Fruit fly (Drosophila melanogaster) whole organism, prepupa: ENCODE data around the gene CG31674.

Experiments
- Blimp-1 ChIP-seq: fragments of 200-800 bp; sonication (Bioruptor generic); optimal IDR thresholded peaks from 3 replicates; lab custom pipeline; 2017; ENCODE audit warnings: missing biosample characterization, missing genetic modification characterization, mild to moderate bottlenecking, moderate library complexity, missing genetic modification reagents
- CG10631 ChIP-seq: fragments of 200-800 bp; sonication (Bioruptor generic); optimal IDR thresholded peaks from 2 replicates; lab custom pipeline; 2016; ENCODE audit warnings: missing biosample characterization, missing genetic modification characterization
- CG10669 ChIP-seq: fragments of 200-800 bp; sonication (Bioruptor generic); optimal IDR thresholded peaks from 3 replicates; lab custom pipeline; 2018; ENCODE audit warnings: missing biosample characterization, mild to moderate bottlenecking, missing genetic modification characterization, moderate library complexity
- CG11294 ChIP-seq: fragments of 200-800 bp; sonication (Bioruptor generic); IDR thresholded peaks from 2 replicates; pipeline ENCODE4 v1.3.6; 2022; ENCODE audit warnings: missing biosample characterization, missing genetic modification characterization
- CG11902 ChIP-seq: fragments of 200-800 bp; sonication (Bioruptor generic); optimal IDR thresholded peaks from 3 replicates; lab custom pipeline; 2016; ENCODE audit warnings: missing biosample characterization, missing genetic modification characterization
- CG15336 ChIP-seq: fragments of 200-800 bp; sonication (Bioruptor generic); IDR thresholded peaks from 2 replicates; pipeline ENCODE4 v1.3.6; 2022; ENCODE audit warnings: missing biosample characterization, missing genetic modification characterization
- CG16779 ChIP-seq: fragments of 200-800 bp; sonication (Bioruptor generic); optimal IDR thresholded peaks from 3 replicates; lab custom pipeline; 2017; ENCODE audit warnings: missing biosample characterization, mild to moderate bottlenecking, missing genetic modification characterization
- CG3032 ChIP-seq: fragments of 200-800 bp; optimal IDR thresholded peaks from 2 replicates; lab custom pipeline; 2019; ENCODE audit warnings: missing biosample characterization, mild to moderate bottlenecking, missing genetic modification characterization, moderate library complexity
- CG31627 ChIP-seq: fragments of 200-800 bp; sonication (Bioruptor generic); optimal IDR thresholded peaks from 3 replicates; lab custom pipeline; 2016; ENCODE audit warnings: missing biosample characterization, missing genetic modification characterization
- CG32006 ChIP-seq: fragments of 200-800 bp; sonication (Bioruptor generic); optimal IDR thresholded peaks from 3 replicates; lab custom pipeline; 2017; ENCODE audit warnings: missing biosample characterization, mild to moderate bottlenecking, missing genetic modification characterization
- CG4318 ChIP-seq: fragments of 200-800 bp; sonication (Bioruptor generic); optimal IDR thresholded peaks from 3 replicates; lab custom pipeline; 2017; ENCODE audit warnings: missing biosample characterization, mild to moderate bottlenecking, missing genetic modification characterization
- CG6163 ChIP-seq: fragments of 200-800 bp; sonication (Bioruptor generic); IDR thresholded peaks from 3 replicates; pipeline ENCODE4 v1.3.6; 2022; ENCODE audit warnings: missing biosample characterization, missing genetic modification characterization
- CG6276 ChIP-seq: fragments of 200-800 bp; sonication (Bioruptor generic); optimal IDR thresholded peaks from 2 replicates; lab custom pipeline; 2017; ENCODE audit warnings: missing biosample characterization, mild to moderate bottlenecking, missing genetic modification characterization
- CG6792 ChIP-seq: fragments of 200-800 bp; sonication (Bioruptor generic); optimal IDR thresholded peaks from 3 replicates; lab custom pipeline; 2016; ENCODE audit warnings: missing biosample characterization, missing genetic modification characterization
- CG6808 ChIP-seq: fragments of 200-800 bp; sonication (Bioruptor generic); optimal IDR thresholded peaks from 3 replicates; lab custom pipeline; 2017; ENCODE audit warnings: missing biosample characterization, missing genetic modification characterization, mild to moderate bottlenecking, moderate library complexity, missing genetic modification reagents
- CG6854 ChIP-seq: fragments of 200-800 bp; sonication (Bioruptor generic); optimal IDR thresholded peaks from 2 replicates; lab custom pipeline; 2017; ENCODE audit warnings: missing biosample characterization, mild to moderate bottlenecking, missing genetic modification characterization
- CG8119 ChIP-seq: fragments of 200-800 bp; sonication (Bioruptor generic); IDR thresholded peaks from 3 replicates; pipeline ENCODE4 v1.3.6; 2022; ENCODE audit warnings: missing biosample characterization, missing genetic modification characterization
- Eip78C ChIP-seq: fragments of 200-800 bp; sonication (Bioruptor generic); peaks from one replicate; lab custom pipeline; 2016; ENCODE audit warnings: missing biosample characterization, missing genetic modification characterization
- Ets21C ChIP-seq: fragments of 200-800 bp; sonication (Bioruptor generic); optimal IDR thresholded peaks from 3 replicates; lab custom pipeline; 2016; ENCODE audit warnings: missing biosample characterization, missing genetic modification characterization
- Ets96B ChIP-seq: fragments of 200-800 bp; optimal IDR thresholded peaks from 2 replicates; lab custom pipeline; 2019; ENCODE audit warnings: missing biosample characterization, mild to moderate bottlenecking, missing genetic modification characterization, moderate library complexity
- Gug ChIP-seq: fragments of 200-800 bp; sonication (Bioruptor generic); IDR thresholded peaks from 2 replicates; pipeline ENCODE4 v1.3.6; 2022; ENCODE audit warnings: missing biosample characterization, missing genetic modification characterization
- Hr39 ChIP-seq: fragments of 200-800 bp; sonication (Bioruptor generic); optimal IDR thresholded peaks from 2 replicates; lab custom pipeline; 2016; ENCODE audit warnings: missing biosample characterization, missing genetic modification characterization
- Hr4 ChIP-seq: fragments of 200-800 bp; sonication (Bioruptor generic); optimal IDR thresholded peaks from 3 replicates; lab custom pipeline; 2016; ENCODE audit warnings: missing biosample characterization, missing genetic modification characterization
- Smox ChIP-seq: fragments of 200-800 bp; sonication (Bioruptor generic); optimal IDR thresholded peaks from 3 replicates; lab custom pipeline; 2016; ENCODE audit warnings: missing biosample characterization, missing genetic modification characterization
- Sox14 ChIP-seq: fragments of 200-800 bp; sonication (Bioruptor generic); optimal IDR thresholded peaks from 3 replicates; lab custom pipeline; 2016; ENCODE audit warnings: missing biosample characterization, missing genetic modification characterization
- Sox15 ChIP-seq: fragments of 200-800 bp; sonication (Bioruptor generic); optimal IDR thresholded peaks from 3 replicates; lab custom pipeline; 2016; ENCODE audit warnings: missing biosample characterization, missing genetic modification characterization
- achi ChIP-seq: fragments of 200-800 bp; sonication (Bioruptor generic); optimal IDR thresholded peaks from 3 replicates; lab custom pipeline; 2016; ENCODE audit warnings: missing biosample characterization, missing genetic modification characterization
- acj6 ChIP-seq: fragments of 200-800 bp; sonication (Bioruptor generic); optimal IDR thresholded peaks from 3 replicates; lab custom pipeline; 2016; ENCODE audit warnings: missing biosample characterization, missing genetic modification characterization
- cyc ChIP-seq: fragments of 200-800 bp; sonication (Bioruptor generic); optimal IDR thresholded peaks from 3 replicates; lab custom pipeline; 2016; ENCODE audit warnings: missing biosample characterization, missing genetic modification characterization
- dsx ChIP-seq: fragments of 200-800 bp; optimal IDR thresholded peaks from 3 replicates; lab custom pipeline; 2019; ENCODE audit warnings: missing biosample characterization, mild to moderate bottlenecking, missing genetic modification characterization, moderate library complexity; ENCODE audit not compliant: poor library complexity, severe bottlenecking
- eg ChIP-seq: fragments of 200-800 bp; sonication (Bioruptor generic); IDR thresholded peaks from 3 replicates; pipeline ENCODE4 v1.3.6; 2022; ENCODE audit warnings: missing biosample characterization, missing genetic modification characterization
- esn ChIP-seq: fragments of 200-800 bp; sonication (Bioruptor generic); optimal IDR thresholded peaks from 2 replicates; lab custom pipeline; 2016; ENCODE audit warnings: missing biosample characterization, mild to moderate bottlenecking, missing genetic modification characterization, moderate library complexity
- fd85E ChIP-seq: fragments of 200-800 bp; sonication (Bioruptor generic); optimal IDR thresholded peaks from 3 replicates; lab custom pipeline; 2016; ENCODE audit warnings: missing biosample characterization, missing genetic modification characterization
- fkh ChIP-seq: fragments of 200-800 bp; sonication (Bioruptor generic); optimal IDR thresholded peaks from 3 replicates; lab custom pipeline; 2017; ENCODE audit warnings: missing biosample characterization, mild to moderate bottlenecking, missing genetic modification characterization, moderate library complexity
- lz ChIP-seq: fragments of 200-800 bp; sonication (Bioruptor generic); optimal IDR thresholded peaks from 3 replicates; lab custom pipeline; 2016; ENCODE audit warnings: missing biosample characterization, missing genetic modification characterization
- salr ChIP-seq, 2 experiments: fragments of 200-800 bp; sonication (Bioruptor generic); optimal IDR thresholded peaks; 3 replicates each; lab custom pipeline; 2016 to 2018; ENCODE audit warnings: missing biosample characterization in 2 of 2, missing genetic modification characterization in 2 of 2, mild to moderate bottlenecking in 1 of 2
- spab ChIP-seq: fragments of 200-800 bp; sonication (Bioruptor generic); optimal IDR thresholded peaks from 2 replicates; lab custom pipeline; 2017; ENCODE audit warnings: missing biosample characterization, mild to moderate bottlenecking, missing genetic modification characterization, missing genetic modification reagents
- ss ChIP-seq, 2 experiments: fragments of 200-800 bp; sonication (Bioruptor generic); optimal IDR thresholded peaks; 2 replicates in 1 of 2; 3 replicates in 1 of 2; lab custom pipeline; 2017 to 2018; ENCODE audit warnings: mild to moderate bottlenecking in 2 of 2, missing biosample characterization in 2 of 2, missing genetic modification characterization in 2 of 2, moderate library complexity in 1 of 2
- svp ChIP-seq: fragments of 200-800 bp; sonication (Bioruptor generic); peaks from one replicate; lab custom pipeline; 2016; ENCODE audit warnings: missing biosample characterization, missing genetic modification characterization
- vri ChIP-seq: fragments of 200-800 bp; sonication (Bioruptor generic); optimal IDR thresholded peaks from 3 replicates; lab custom pipeline; 2016; ENCODE audit warnings: missing biosample characterization, mild to moderate bottlenecking, missing genetic modification characterization

Gene CG31674

DNA sequence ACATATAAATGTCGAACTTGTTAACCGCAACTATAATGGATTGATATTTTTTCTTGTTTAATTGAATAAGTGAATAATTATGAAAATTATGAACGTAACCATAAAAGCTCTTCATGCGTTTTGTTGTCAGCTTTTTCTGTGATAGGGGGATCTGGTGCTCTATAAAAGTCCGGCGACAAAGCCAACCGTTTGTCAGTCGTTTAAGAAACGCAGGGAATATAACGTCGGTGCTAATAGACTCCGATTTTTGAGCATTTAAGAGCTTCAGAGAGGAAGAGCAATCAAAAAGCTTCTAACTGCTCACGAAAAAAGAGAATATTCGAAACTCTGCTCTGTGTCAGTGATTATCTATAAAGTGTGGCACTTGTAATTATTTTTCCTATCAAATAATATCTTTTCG lies at the start of gene CG31674:
TSS of gene CG31674 (plus strand) at position 203 of the 400 bp plus-strand sequence.
- TF ChIP-seq fd85E (GFP tag; lab: Kevin White, UChicago) (no peak), vri (GFP tag; lab: Kevin White, UChicago) (peak; percentile 6)

DNA sequence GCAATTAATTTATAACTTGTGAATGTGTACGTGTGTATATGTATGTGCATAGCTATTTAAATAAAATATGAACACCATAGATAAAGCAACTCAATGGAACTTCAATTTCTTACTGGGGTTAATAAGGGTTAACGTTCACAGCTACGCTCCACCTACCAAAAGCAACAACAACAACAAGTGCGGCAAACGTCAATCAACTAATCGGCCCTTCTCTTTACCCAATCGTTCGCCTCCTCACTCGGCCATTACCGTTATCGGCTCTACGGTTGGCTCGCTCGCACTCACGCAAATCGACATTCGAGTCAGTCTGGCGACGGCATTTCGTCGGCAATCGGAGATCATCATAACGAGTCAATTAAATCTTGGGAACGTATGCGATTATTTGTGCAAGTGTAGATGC lies 48.0 kb upstream of the CG31674 start:
- TF ChIP-seq eg (GFP tag; lab: Robert Waterston, UW) = no peak
- no peak for TF ChIP-seq acj6 (GFP tag; lab: Kevin White, UChicago)
- peak; percentile 4 for TF ChIP-seq Smox
- TF ChIP-seq svp (GFP tag; lab: Kevin White, UChicago) = peak; percentile 48
- TF ChIP-seq Eip78C = peak; percentile 16
- 0 out of 3 replicates have a peak, but pooled peaks have one; percentile 12 for TF ChIP-seq CG6163 (GFP tag; lab: Robert Waterston, UW)
- no peak for TF ChIP-seq Ets96B (tag; lab: Kevin White, UChicago)
- TF ChIP-seq CG6808 (GFP tag; lab: Kevin White, UChicago) = no peak
- TF ChIP-seq CG10631 (GFP tag; lab: Kevin White, UChicago) = no peak
- no peak for TF ChIP-seq CG8119
- TF ChIP-seq esn = peak; percentile 5
- TF ChIP-seq CG6792 (GFP tag; lab: Kevin White, UChicago) = no peak
- TF ChIP-seq Hr39 (GFP tag; lab: Kevin White, UChicago) = no peak

dm6 chr2L:20783908-20784307 lies 47.2 kb upstream of the CG31674 start:
- TF ChIP-seq CG3032 (tag; lab: Kevin White, UChicago) = no peak
- no peak for TF ChIP-seq CG6854 (GFP tag; lab: Kevin White, UChicago)
- TF ChIP-seq Hr39 (GFP tag; lab: Kevin White, UChicago) = no peak
- TF ChIP-seq Gug (GFP tag; lab: Robert Waterston, UW) = no peak
- TF ChIP-seq CG8119 = no peak
- no peak for TF ChIP-seq CG11294 (GFP tag; lab: Robert Waterston, UW)
- no peak for TF ChIP-seq CG11902 (GFP tag; lab: Kevin White, UChicago)
- TF ChIP-seq CG16779 (tag; lab: Kevin White, UChicago) = no peak
- no peak for TF ChIP-seq lz (GFP tag; lab: Kevin White, UChicago)
- no peak for TF ChIP-seq salr (GFP tag; optimal IDR thresholded peaks at IDR 0.05; lab: Kevin White, UChicago)
- no peak for TF ChIP-seq Hr4

DNA sequence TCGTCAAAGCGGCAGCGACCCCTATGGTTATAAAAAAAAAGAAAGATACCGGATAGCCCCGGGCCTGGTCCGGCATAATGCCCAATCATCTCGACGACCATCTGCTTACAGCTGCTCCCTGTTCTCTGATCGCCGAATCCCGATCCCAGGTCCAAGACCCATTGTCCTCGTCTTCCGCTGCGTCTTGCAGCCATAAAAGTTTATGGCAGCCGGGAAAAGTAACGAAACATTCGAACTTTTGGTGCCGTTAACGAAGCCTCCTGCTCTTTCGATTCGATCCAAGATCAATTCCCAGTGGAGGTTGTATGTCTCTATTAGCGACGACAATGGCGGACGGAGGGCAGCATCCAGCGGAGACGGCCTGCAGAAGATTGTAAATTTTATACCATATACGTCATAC lies 45.7 kb upstream of the CG31674 start:
- TF ChIP-seq CG6276 (GFP tag; lab: Kevin White, UChicago) (no peak), fkh (GFP tag; lab: Kevin White, UChicago) (no peak), CG11902 (GFP tag; lab: Kevin White, UChicago) (no peak), Ets96B (tag; lab: Kevin White, UChicago) (no peak), dsx (GFP tag; lab: Kevin White, UChicago) (no peak)
- TF ChIP-seq, all 60 proteins: peak for 0

DNA sequence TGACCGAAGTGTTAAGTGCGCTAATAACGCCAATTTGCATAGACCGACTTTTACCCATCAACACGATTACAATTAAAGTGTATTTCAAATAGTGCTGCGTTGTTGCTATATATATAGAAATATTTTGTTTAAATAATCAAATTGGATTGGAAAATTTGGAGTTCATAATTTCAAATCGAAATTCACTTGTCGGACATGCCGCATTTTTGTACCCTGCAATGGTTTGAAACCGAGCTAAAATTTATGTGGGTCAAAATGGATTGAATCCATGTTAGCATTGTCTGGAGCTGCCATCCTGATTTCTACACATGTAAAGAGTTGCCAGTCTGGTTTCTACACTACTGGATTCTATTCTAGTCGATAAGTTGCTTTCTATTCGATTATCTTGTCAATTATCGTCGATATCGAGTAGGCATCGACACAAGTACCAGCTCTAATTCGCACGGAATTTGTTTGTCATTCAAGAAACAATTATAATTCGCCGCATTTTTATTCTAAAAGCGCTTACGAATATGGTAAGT lies 43.7 kb upstream of the CG31674 start, which contains the start of gene Pomp:
TSS of gene Pomp (plus strand) at position 386 of the 521 bp plus-strand sequence.
- TF ChIP-seq CG31627 = peak; percentile 70
- TF ChIP-seq CG6163 (GFP tag; lab: Robert Waterston, UW) = peak; percentile 70
- TF ChIP-seq Hr4 = peak; percentile 75
- peak; percentile 39 for TF ChIP-seq Sox15 (GFP tag; lab: Kevin White, UChicago)
- TF ChIP-seq ss (GFP tag; optimal IDR thresholded peaks at IDR 0.05; lab: Kevin White, UChicago) = peak in 1 of 2 experiments; percentile 13
- TF ChIP-seq CG16779 (tag; lab: Kevin White, UChicago) = no peak
- TF ChIP-seq CG15336 = peak; percentile 80
- peak; percentile 75 for TF ChIP-seq Smox
- peak; percentile 61 for TF ChIP-seq vri (GFP tag; lab: Kevin White, UChicago)
- peak; percentile 68 for TF ChIP-seq CG10631 (GFP tag; lab: Kevin White, UChicago)
- peak; percentile 84 for TF ChIP-seq svp (GFP tag; lab: Kevin White, UChicago)
- TF ChIP-seq Eip78C = peak; percentile 93
- peak; percentile 69 for TF ChIP-seq achi (GFP tag; lab: Kevin White, UChicago)
- TF ChIP-seq cyc (GFP tag; lab: Kevin White, UChicago) = peak; percentile 71
- peak; percentile 62 for TF ChIP-seq CG10669 (GFP tag; lab: Kevin White, UChicago)
- peak; percentile 68 for TF ChIP-seq CG3032 (tag; lab: Kevin White, UChicago)
- peak; percentile 49 for TF ChIP-seq CG4318 (GFP tag; lab: Kevin White, UChicago)
- peak; percentile 77 for TF ChIP-seq acj6 (GFP tag; lab: Kevin White, UChicago)
- TF ChIP-seq Ets21C (GFP tag; lab: Kevin White, UChicago) = peak; percentile 52
- TF ChIP-seq CG8119 = peak; percentile 73; the same call in 2 of the 3 replicates
- peak; percentile 28; the same call in 1 of the 2 replicates for TF ChIP-seq Gug (GFP tag; lab: Robert Waterston, UW)
- TF ChIP-seq CG6808 (GFP tag; lab: Kevin White, UChicago) = no peak
- peak; percentile 53 for TF ChIP-seq Sox14 (GFP tag; lab: Kevin White, UChicago)
- TF ChIP-seq CG6854 (GFP tag; lab: Kevin White, UChicago) = no peak
- peak; percentile 36 for TF ChIP-seq spab
- TF ChIP-seq CG6792 (GFP tag; lab: Kevin White, UChicago) = peak; percentile 62
- peak; percentile 42 for TF ChIP-seq Blimp-1
- peak; percentile 75 for TF ChIP-seq CG32006
